Worm (Caenorhabditis elegans) whole organism, young adult: Measurements from ENCODE around the gene fbxa-81.

Experiments
- C17E4.6 ChIP-seq: fragments of 200-800 bp; sonication (Bioruptor generic); IDR thresholded peaks from 2 replicates; pipeline ENCODE4 v1.3.6; 2022; ENCODE audit warnings: missing genetic modification reagents, missing genetic modification characterization, missing compliant biosample characterization
- F10E7.11 ChIP-seq: sonication (generic microtip); optimal IDR thresholded peaks from 2 replicates; lab custom pipeline; 2017; ENCODE audit warnings: mild to moderate bottlenecking, missing genetic modification characterization, moderate library complexity, missing compliant biosample characterization
- F23B12.7 ChIP-seq: sonication (generic microtip); optimal IDR thresholded peaks from 2 replicates; lab custom pipeline; 2017; ENCODE audit warnings: missing genetic modification characterization, mild to moderate bottlenecking, missing compliant biosample characterization, antibody characterized with exemption, moderate library complexity; ENCODE audit not compliant: insufficient read depth
- F33H1.4 ChIP-seq: fragments of 200-800 bp; sonication (Bioruptor generic); IDR thresholded peaks from 2 replicates; pipeline ENCODE4 v1.3.6; 2022; ENCODE audit warnings: missing genetic modification reagents, missing genetic modification characterization, missing compliant biosample characterization
- F39B2.1 ChIP-seq: fragments of 200-800 bp; sonication (Bioruptor generic); IDR thresholded peaks from 2 replicates; pipeline ENCODE4 v1.3.6; 2022; ENCODE audit warnings: missing genetic modification reagents, missing genetic modification characterization, missing compliant biosample characterization
- K11D2.4 ChIP-seq: fragments of 200-800 bp; sonication (Bioruptor generic); IDR thresholded peaks from 2 replicates; pipeline ENCODE4 v1.3.6; 2022; ENCODE audit warnings: missing genetic modification reagents, missing genetic modification characterization, missing compliant biosample characterization
- Y53F4B.3 ChIP-seq: fragments of 200-800 bp; sonication (Bioruptor generic); IDR thresholded peaks from 2 replicates; pipeline ENCODE4 v1.3.6; 2022; ENCODE audit warnings: missing genetic modification reagents, missing genetic modification characterization, missing compliant biosample characterization
- Y56A3A.18 ChIP-seq: fragments of 200-800 bp; sonication (Bioruptor generic); IDR thresholded peaks from 2 replicates; pipeline ENCODE4 v1.3.6; 2022; ENCODE audit warnings: missing genetic modification reagents, missing genetic modification characterization, missing compliant biosample characterization
- ama-1 ChIP-seq, 3 experiments: fragments of 150-350 bp in 1 of 3; sonication (generic microtip) in 2 of 3; optimal IDR thresholded peaks; 2 replicates each; lab custom pipeline; 2014 to 2018; ENCODE audit warnings: missing biosample characterization in 2 of 3, missing genetic modification characterization in 2 of 3, missing genetic modification reagents in 2 of 3
- atf-7 ChIP-seq: sonication (generic microtip); optimal IDR thresholded peaks from 2 replicates; lab custom pipeline; 2017; ENCODE audit warnings: mild to moderate bottlenecking, missing genetic modification characterization, missing compliant biosample characterization
- athp-1 ChIP-seq: sonication (generic microtip); optimal IDR thresholded peaks from 2 replicates; lab custom pipeline; 2017; ENCODE audit warnings: mild to moderate bottlenecking, missing genetic modification characterization, missing compliant biosample characterization
- cebp-1 ChIP-seq, 2 experiments: fragments of 200-800 bp in 1 of 2; sonication (Bioruptor generic) in 1 of 2; sonication (generic microtip) in 1 of 2; IDR thresholded peaks in 1 of 2; optimal IDR thresholded peaks in 1 of 2; 2 replicates each; pipeline versions ENCODE4 v1.3.6 to Lab custom; 2017 to 2022; ENCODE audit warnings: missing compliant biosample characterization in 2 of 2, missing genetic modification characterization in 2 of 2, mild to moderate bottlenecking in 1 of 2, missing genetic modification reagents in 1 of 2, moderate library complexity in 1 of 2
- ceh-40 ChIP-seq: fragments of 200-800 bp; sonication (Bioruptor generic); IDR thresholded peaks from 2 replicates; pipeline ENCODE4 v1.3.6; 2022; ENCODE audit warnings: missing genetic modification characterization, missing compliant biosample characterization
- ceh-58 ChIP-seq: fragments of 200-800 bp; sonication (Bioruptor generic); IDR thresholded peaks from 2 replicates; pipeline ENCODE4 v1.3.6; 2022; ENCODE audit warnings: missing genetic modification characterization, missing compliant biosample characterization
- ceh-79 ChIP-seq: sonication (generic microtip); optimal IDR thresholded peaks from 2 replicates; lab custom pipeline; 2017; ENCODE audit warnings: mild to moderate bottlenecking, missing genetic modification characterization, missing compliant biosample characterization
- die-1 ChIP-seq: sonication (generic microtip); optimal IDR thresholded peaks from 2 replicates; lab custom pipeline; 2016; ENCODE audit warnings: missing genotype, mild to moderate bottlenecking, missing genetic modification characterization, missing compliant biosample characterization
- dox-1 ChIP-seq: fragments of 200-800 bp; sonication (Bioruptor generic); IDR thresholded peaks from 2 replicates; pipeline ENCODE4 v1.3.6; 2022; ENCODE audit warnings: missing genetic modification reagents, missing genetic modification characterization, missing compliant biosample characterization
- efl-1 ChIP-seq: fragments of 150-350 bp; optimal IDR thresholded peaks from 2 replicates; lab custom pipeline; 2014; ENCODE audit warnings: missing biosample characterization, missing genetic modification reagents, missing genetic modification characterization
- egl-44 ChIP-seq: fragments of 200-800 bp; sonication (Bioruptor generic); IDR thresholded peaks from 2 replicates; pipeline ENCODE4 v1.3.6; 2022; ENCODE audit warnings: missing genetic modification reagents, missing genetic modification characterization, missing compliant biosample characterization
- egrh-3 ChIP-seq: fragments of 200-800 bp; sonication (Bioruptor generic); IDR thresholded peaks from 2 replicates; pipeline ENCODE4 v1.3.6; 2022; ENCODE audit warnings: missing genetic modification reagents, missing genetic modification characterization, missing compliant biosample characterization
- ets-4 ChIP-seq: fragments of 200-800 bp; sonication (Bioruptor generic); optimal IDR thresholded peaks from 2 replicates; lab custom pipeline; 2018; ENCODE audit warnings: mild to moderate bottlenecking, missing genetic modification characterization, missing compliant biosample characterization
- gei-17 ChIP-seq: fragments of 200-800 bp; sonication (Bioruptor generic); optimal IDR thresholded peaks from 2 replicates; lab custom pipeline; 2018; ENCODE audit warnings: mild to moderate bottlenecking, missing genetic modification characterization, missing compliant biosample characterization
- hmg-20 ChIP-seq: fragments of 200-800 bp; sonication (Bioruptor generic); IDR thresholded peaks from 2 replicates; pipeline ENCODE4 v1.3.6; 2022; ENCODE audit warnings: missing genetic modification reagents, missing genetic modification characterization, missing compliant biosample characterization
- hsf-1 ChIP-seq: fragments of 200-800 bp; sonication (Bioruptor generic); IDR thresholded peaks from 2 replicates; pipeline ENCODE4 v1.3.6; 2022; ENCODE audit warnings: missing genetic modification reagents, missing genetic modification characterization, missing compliant biosample characterization
- lin-26 ChIP-seq: fragments of 200-800 bp; sonication (Bioruptor generic); IDR thresholded peaks from 2 replicates; pipeline ENCODE4 v1.3.6; 2022; ENCODE audit warnings: missing genetic modification reagents, missing genetic modification characterization, missing compliant biosample characterization
- lin-54 ChIP-seq: fragments of 200-800 bp; sonication (Bioruptor generic); optimal IDR thresholded peaks from 2 replicates; lab custom pipeline; 2018; ENCODE audit warnings: mild to moderate bottlenecking, missing genetic modification characterization, missing compliant biosample characterization
- lsy-27 ChIP-seq: sonication (generic microtip); optimal IDR thresholded peaks from 2 replicates; lab custom pipeline; 2017; ENCODE audit warnings: missing genetic modification characterization, mild to moderate bottlenecking, missing compliant biosample characterization, antibody characterized with exemption, missing genotype, borderline replicate concordance; ENCODE audit not compliant: insufficient read depth
- madf-3 ChIP-seq: fragments of 200-800 bp; sonication (Bioruptor generic); IDR thresholded peaks from 2 replicates; pipeline ENCODE4 v1.3.6; 2022; ENCODE audit warnings: missing genetic modification reagents, missing genetic modification characterization, missing compliant biosample characterization
- madf-8 ChIP-seq: fragments of 200-800 bp; sonication (Bioruptor generic); conservative IDR thresholded peaks from 2 replicates; pipeline ENCODE4 v1.3.6; 2022; ENCODE audit warnings: missing genetic modification reagents, missing genetic modification characterization, missing compliant biosample characterization
- mcd-1 ChIP-seq: fragments of 200-800 bp; sonication (Bioruptor generic); IDR thresholded peaks from 2 replicates; pipeline ENCODE4 v1.3.6; 2022; ENCODE audit warnings: missing genetic modification reagents, missing genetic modification characterization, missing compliant biosample characterization
- mes-4 ChIP-seq: sonication (generic microtip); optimal IDR thresholded peaks from 2 replicates; lab custom pipeline; 2016; ENCODE audit warnings: missing genotype, missing genetic modification characterization, missing compliant biosample characterization
- mxl-1 ChIP-seq: sonication (generic microtip); optimal IDR thresholded peaks from 2 replicates; lab custom pipeline; 2016; ENCODE audit warnings: missing genetic modification characterization, missing compliant biosample characterization
- nfya-2 ChIP-seq: fragments of 200-800 bp; sonication (Bioruptor generic); IDR thresholded peaks from 2 replicates; pipeline ENCODE4 v1.3.6; 2022; ENCODE audit warnings: missing genetic modification reagents, missing genetic modification characterization, missing compliant biosample characterization
- nfyb-1 ChIP-seq: fragments of 200-800 bp; sonication (Bioruptor generic); IDR thresholded peaks from 2 replicates; pipeline ENCODE4 v1.3.6; 2022; ENCODE audit warnings: missing genetic modification reagents, missing genetic modification characterization, missing compliant biosample characterization
- nhr-120 ChIP-seq: fragments of 200-800 bp; sonication (Bioruptor generic); IDR thresholded peaks from 2 replicates; pipeline ENCODE4 v1.3.6; 2022; ENCODE audit warnings: missing genetic modification characterization, missing compliant biosample characterization
- nhr-80 ChIP-seq: sonication (generic microtip); optimal IDR thresholded peaks from 2 replicates; lab custom pipeline; 2016; ENCODE audit warnings: missing genetic modification characterization, missing compliant biosample characterization
- nhr-90 ChIP-seq: sonication (generic microtip); optimal IDR thresholded peaks from 2 replicates; lab custom pipeline; 2016; ENCODE audit warnings: missing genotype, mild to moderate bottlenecking, missing genetic modification characterization, missing compliant biosample characterization
- rec-8 ChIP-seq, 2 experiments: sonication (generic microtip); optimal IDR thresholded peaks; 2 replicates each; lab custom pipeline; 2016; ENCODE audit warnings: mild to moderate bottlenecking in 2 of 2, missing genetic modification characterization in 2 of 2, missing genetic modification reagents in 2 of 2, missing genotype in 2 of 2, missing biosample characterization in 1 of 2, missing compliant biosample characterization in 1 of 2, moderate library complexity in 1 of 2
- snpc-1.1 ChIP-seq: sonication (generic microtip); optimal IDR thresholded peaks from 2 replicates; lab custom pipeline; 2017; ENCODE audit warnings: missing genetic modification characterization, mild to moderate bottlenecking, missing compliant biosample characterization, antibody characterized with exemption, moderate library complexity, missing genotype, missing genetic modification reagents; ENCODE audit not compliant: insufficient read depth
- snpc-1.3 ChIP-seq: sonication (generic microtip); optimal IDR thresholded peaks from 2 replicates; lab custom pipeline; 2017; ENCODE audit warnings: missing genetic modification characterization, mild to moderate bottlenecking, missing compliant biosample characterization, antibody characterized with exemption, moderate library complexity, missing genotype, missing genetic modification reagents; ENCODE audit not compliant: insufficient read depth
- somi-1 ChIP-seq: fragments of 200-800 bp; sonication (Bioruptor generic); optimal IDR thresholded peaks from 2 replicates; lab custom pipeline; 2018; ENCODE audit warnings: mild to moderate bottlenecking, missing genetic modification characterization, missing compliant biosample characterization
- unc-130 ChIP-seq: sonication (generic microtip); optimal IDR thresholded peaks from 2 replicates; lab custom pipeline; 2016; ENCODE audit warnings: missing genetic modification reagents, missing genetic modification characterization, missing compliant biosample characterization
- unc-62 ChIP-seq: fragments of 150-350 bp; optimal IDR thresholded peaks from 2 replicates; lab custom pipeline; 2014; ENCODE audit warnings: missing biosample characterization, missing genetic modification reagents, missing genetic modification characterization
- zfh-2 ChIP-seq: fragments of 200-800 bp; sonication (Bioruptor generic); conservative IDR thresholded peaks from 2 replicates; pipeline ENCODE4 v1.3.6; 2022; ENCODE audit warnings: missing genetic modification reagents, missing genetic modification characterization, missing compliant biosample characterization
- zim-3 ChIP-seq: sonication (generic microtip); optimal IDR thresholded peaks from 2 replicates; lab custom pipeline; 2017; ENCODE audit warnings: mild to moderate bottlenecking, missing genetic modification characterization, moderate library complexity, missing compliant biosample characterization

fbxa-81 gene

ce11 chrX:14504551-14504902, 37.4 kb downstream of the fbxa-81 start:
- TF ChIP-seq lin-54 (GFP tag; lab: Kevin White, UChicago) (no peak), madf-3 (GFP tag; lab: Robert Waterston, UW) (no peak), F10E7.11 (tag; lab: Kevin White, UChicago) (no peak), nhr-80 (tag; lab: Kevin White, UChicago) (peak; percentile 38), F23B12.7 (tag; lab: Kevin White, UChicago) (no peak), egl-44 (GFP tag; lab: Robert Waterston, UW) (no peak; the same call in 1 of the 2 replicates)

- TF ChIP-seq Y56A3A.18 (GFP tag; lab: Robert Waterston, UW) (0 out of 2 replicates have a peak, but pooled peaks have one; percentile 6), mxl-1 (tag; lab: Kevin White, UChicago) (no peak), cebp-1 (GFP tag; IDR thresholded peaks at IDR 0.05; lab: Robert Waterston, UW) (no peak), cebp-1 (tag; optimal IDR thresholded peaks at IDR 0.05; lab: Kevin White, UChicago) (peak; percentile 21), K11D2.4 (GFP tag; lab: Robert Waterston, UW) (no peak), snpc-1.3 (no peak), hsf-1 (GFP tag; lab: Robert Waterston, UW) (no peak), nhr-120 (GFP tag; lab: Robert Waterston, UW) (no peak), ama-1 (optimal IDR thresholded peaks at IDR 0.05; lab: Kevin White, UChicago) (no peak), ama-1 (GFP tag; optimal IDR thresholded peaks at IDR 0.05; lab: Kevin White, UChicago) (no peak), mes-4 (tag; lab: Kevin White, UChicago) (no peak), nfya-2 (GFP tag; lab: Robert Waterston, UW) (no peak), ceh-58 (no peak), nhr-90 (tag; lab: Kevin White, UChicago) (no peak), snpc-1.1 (tag; lab: Kevin White, UChicago) (no peak), nhr-80 (tag; lab: Kevin White, UChicago) (peak; percentile 30), efl-1 (GFP tag; lab: Kevin White, UChicago) (no peak), zim-3 (tag; lab: Kevin White, UChicago) (no peak), hmg-20 (no peak), dox-1 (peak; percentile 64), athp-1 (no peak), ceh-79 (tag; lab: Kevin White, UChicago) (no peak), atf-7 (tag; lab: Kevin White, UChicago) (no peak), die-1 (tag; lab: Kevin White, UChicago) (no peak), somi-1 (no peak), ets-4 (GFP tag; lab: Kevin White, UChicago) (no peak), F39B2.1 (GFP tag; lab: Robert Waterston, UW) (no peak), unc-130 (GFP tag; lab: Kevin White, UChicago) (no peak), Y53F4B.3 (GFP tag; lab: Robert Waterston, UW) (no peak), lin-26 (no peak), rec-8 (tag; optimal IDR thresholded peaks at IDR 0.05; lab: Kevin White, UChicago) (no peak), nfyb-1 (GFP tag; lab: Robert Waterston, UW) (no peak), lsy-27 (tag; lab: Kevin White, UChicago) (no peak), F33H1.4 (GFP tag; lab: Robert Waterston, UW) (no peak), ceh-40 (no peak), egrh-3 (peak; percentile 29; the same call in 1 of the 2 replicates), gei-17 (GFP tag; lab: Kevin White, UChicago) (no peak), unc-62 (GFP tag; lab: Kevin White, UChicago) (peak; percentile 13), mcd-1 (GFP tag; lab: Robert Waterston, UW) (no peak; the same call in 1 of the 2 replicates), C17E4.6 (GFP tag; lab: Robert Waterston, UW) (no peak), madf-8 (GFP tag; lab: Robert Waterston, UW) (no peak), zfh-2 (GFP tag; lab: Robert Waterston, UW) (peak; percentile 94)
Observed at ce11 chrX:14503800-14504550, 37.9 kb downstream of the fbxa-81 start, which contains the start of gene M163.1. Gene M163.1 (minus strand): TSS chrX:14503824.
